Fruit fly (Drosophila melanogaster) Kc167 (cell line): Measurements from ENCODE around the gene mol.

ENCODE experiments used
- Myc ChIP-seq: fragments of >200 bp; optimal IDR thresholded peaks from 2 replicates; lab custom pipeline; 2017; ENCODE audit warnings: missing external identifiers
- Sin3A ChIP-seq: fragments of >200 bp; optimal IDR thresholded peaks from 2 replicates; lab custom pipeline; 2018; ENCODE audit warnings: missing external identifiers
- h ChIP-seq: fragments of >200 bp; optimal IDR thresholded peaks from 3 replicates; lab custom pipeline; 2018; ENCODE audit warnings: missing external identifiers
- psq ChIP-seq: fragments of >200 bp; optimal IDR thresholded peaks from 2 replicates; lab custom pipeline; 2017; ENCODE audit warnings: missing external identifiers

DNA sequence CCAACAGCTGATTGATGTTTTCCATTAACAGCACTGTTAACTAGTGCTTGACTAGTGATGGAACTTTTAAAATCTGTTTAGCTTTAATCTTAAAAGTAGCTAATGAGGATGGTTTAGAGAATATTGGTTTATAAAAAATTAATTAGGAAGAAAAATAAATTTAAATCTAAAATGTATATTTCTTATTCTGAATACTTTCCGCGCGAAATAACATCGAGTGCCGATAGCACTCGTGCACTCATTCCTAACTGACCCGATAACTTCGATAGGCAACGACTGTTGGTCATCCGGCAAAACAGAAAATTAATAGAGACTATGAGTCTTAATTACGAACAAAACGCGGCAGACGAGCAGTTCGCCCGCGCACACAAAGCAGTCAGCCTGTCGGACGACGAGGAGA, 12.3 kb upstream of the mol start, which contains the start of the genes THG and Rnmt:
- no peak for TF ChIP-seq psq (lab: Kevin White, UChicago)
- TF ChIP-seq Sin3A (lab: Kevin White, UChicago), result no peak
- no peak for TF ChIP-seq h
- no peak for TF ChIP-seq Myc (lab: Kevin White, UChicago)
